Worm (Caenorhabditis elegans) whole organism, L3 larva: ENCODE data around the gene Y19D2B.1.

ENCODE experiments used
- R02D3.7 ChIP-seq: fragments of 150-350 bp; optimal IDR thresholded peaks from 2 replicates; lab custom pipeline; 2014; ENCODE audit warnings: missing biosample characterization, missing genetic modification characterization
- ZK546.5 ChIP-seq: sonication (generic microtip); optimal IDR thresholded peaks from 2 replicates; lab custom pipeline; 2017; ENCODE audit warnings: missing biosample characterization, missing genetic modification characterization
- aly-2 ChIP-seq: fragments of 150-350 bp; optimal IDR thresholded peaks from 2 replicates; lab custom pipeline; 2014; ENCODE audit warnings: missing biosample characterization, missing genetic modification characterization
- ama-1 ChIP-seq: fragments of 150-350 bp; optimal IDR thresholded peaks from 2 replicates; lab custom pipeline; 2018
- ceh-28 ChIP-seq: fragments of 150-350 bp; optimal IDR thresholded peaks from 2 replicates; lab custom pipeline; 2014; ENCODE audit warnings: missing biosample characterization, missing genetic modification reagents, missing genetic modification characterization
- ceh-9 ChIP-seq: sonication (generic microtip); optimal IDR thresholded peaks from 2 replicates; lab custom pipeline; 2018; ENCODE audit warnings: missing biosample characterization, missing genetic modification characterization
- egl-27 ChIP-seq: sonication (generic microtip); optimal IDR thresholded peaks from 4 replicates; lab custom pipeline; 2017; ENCODE audit warnings: missing biosample characterization, missing genetic modification reagents, missing genetic modification characterization
- egl-5 ChIP-seq: fragments of 150-350 bp; optimal IDR thresholded peaks from 2 replicates; lab custom pipeline; 2017; ENCODE audit warnings: missing biosample characterization, missing genetic modification reagents, missing genetic modification characterization, inconsistent platforms
- elt-1 ChIP-seq: fragments of 150-350 bp; optimal IDR thresholded peaks from 2 replicates; lab custom pipeline; 2014; ENCODE audit warnings: missing biosample characterization, missing genetic modification characterization
- elt-2 ChIP-seq: sonication (generic microtip); optimal IDR thresholded peaks from 2 replicates; lab custom pipeline; 2016; ENCODE audit warnings: missing genetic modification reagents, mild to moderate bottlenecking, missing genetic modification characterization, missing compliant biosample characterization
- eor-1 ChIP-seq, 2 experiments: fragments of 150-350 bp; optimal IDR thresholded peaks; 2 replicates each; lab custom pipeline; 2014 to 2018; ENCODE audit warnings: missing biosample characterization in 2 of 2, missing genetic modification characterization in 2 of 2
- fkh-10 ChIP-seq: sonication (generic microtip); optimal IDR thresholded peaks from 2 replicates; lab custom pipeline; 2017; ENCODE audit warnings: missing biosample characterization, missing genetic modification reagents, missing genetic modification characterization
- fkh-2 ChIP-seq: fragments of 150-350 bp; optimal IDR thresholded peaks from 2 replicates; lab custom pipeline; 2014; ENCODE audit warnings: missing biosample characterization, missing genetic modification reagents, missing genetic modification characterization
- fos-1 ChIP-seq: fragments of 150-350 bp; optimal IDR thresholded peaks from 2 replicates; lab custom pipeline; 2014; ENCODE audit warnings: missing biosample characterization, missing genetic modification characterization
- hmg-11 ChIP-seq: sonication (generic microtip); optimal IDR thresholded peaks from 2 replicates; lab custom pipeline; 2016; ENCODE audit warnings: missing genetic modification characterization, missing compliant biosample characterization
- lin-39 ChIP-seq: fragments of 150-350 bp; optimal IDR thresholded peaks from 2 replicates; lab custom pipeline; 2018; ENCODE audit warnings: missing biosample characterization, missing genetic modification reagents, missing genetic modification characterization
- mdl-1 ChIP-seq: fragments of 150-350 bp; optimal IDR thresholded peaks from 2 replicates; lab custom pipeline; 2014; ENCODE audit warnings: missing biosample characterization, missing genetic modification characterization
- mml-1 ChIP-seq: fragments of 150-350 bp; sonication (generic microtip); optimal IDR thresholded peaks from 3 replicates; lab custom pipeline; 2014; ENCODE audit warnings: missing biosample characterization, missing genetic modification characterization
- nfya-1 ChIP-seq: sonication (generic microtip); optimal IDR thresholded peaks from 2 replicates; lab custom pipeline; 2017; ENCODE audit warnings: missing genetic modification characterization, mild to moderate bottlenecking, missing compliant biosample characterization, antibody characterized with exemption, moderate library complexity; ENCODE audit not compliant: insufficient read depth
- nhr-11 ChIP-seq: fragments of 150-350 bp; optimal IDR thresholded peaks from 2 replicates; lab custom pipeline; 2014; ENCODE audit warnings: missing biosample characterization, missing genetic modification characterization
- nhr-12 ChIP-seq: fragments of 150-350 bp; optimal IDR thresholded peaks from 2 replicates; lab custom pipeline; 2014; ENCODE audit warnings: missing biosample characterization, missing genetic modification characterization
- nhr-237 ChIP-seq: fragments of 150-350 bp; optimal IDR thresholded peaks from 2 replicates; lab custom pipeline; 2014; ENCODE audit warnings: missing biosample characterization, missing genetic modification characterization
- nhr-25 ChIP-seq: sonication (generic microtip); optimal IDR thresholded peaks from 2 replicates; lab custom pipeline; 2017; ENCODE audit warnings: missing biosample characterization, missing genetic modification characterization
- nhr-67 ChIP-seq: fragments of 150-350 bp; optimal IDR thresholded peaks from 2 replicates; lab custom pipeline; 2014; ENCODE audit warnings: missing biosample characterization, missing genetic modification characterization
- nhr-76 ChIP-seq: fragments of 150-350 bp; sonication (generic microtip); optimal IDR thresholded peaks from 5 replicates; lab custom pipeline; 2014; ENCODE audit warnings: missing biosample characterization, missing genetic modification characterization
- nhr-77 ChIP-seq: fragments of 150-350 bp; optimal IDR thresholded peaks from 2 replicates; lab custom pipeline; 2014; ENCODE audit warnings: missing biosample characterization, missing genetic modification characterization
- pha-4 ChIP-seq: fragments of 150-350 bp; optimal IDR thresholded peaks from 2 replicates; lab custom pipeline; 2014; ENCODE audit warnings: missing biosample characterization, missing genetic modification reagents, missing genetic modification characterization
- pqm-1 ChIP-seq: fragments of 150-350 bp; optimal IDR thresholded peaks from 2 replicates; lab custom pipeline; 2017; ENCODE audit warnings: missing biosample characterization, missing genetic modification characterization, inconsistent platforms
- sea-2 ChIP-seq: fragments of 150-350 bp; sonication (generic microtip); optimal IDR thresholded peaks from 4 replicates; lab custom pipeline; 2014; ENCODE audit warnings: missing biosample characterization, missing genetic modification reagents, missing genetic modification characterization
- skn-1 ChIP-seq: fragments of 150-350 bp; optimal IDR thresholded peaks from 2 replicates; lab custom pipeline; 2014; ENCODE audit warnings: missing biosample characterization, missing genetic modification characterization
- snpc-4 ChIP-seq: fragments of 150-350 bp; optimal IDR thresholded peaks from 2 replicates; lab custom pipeline; 2014; ENCODE audit warnings: missing biosample characterization, missing genetic modification characterization
- tbx-2 ChIP-seq: sonication (generic microtip); optimal IDR thresholded peaks from 2 replicates; lab custom pipeline; 2016; ENCODE audit warnings: mild to moderate bottlenecking, missing genetic modification characterization, missing compliant biosample characterization
- unc-39 ChIP-seq: sonication (generic microtip); optimal IDR thresholded peaks from 4 replicates; lab custom pipeline; 2017; ENCODE audit warnings: missing biosample characterization, missing genetic modification characterization
- unc-62 ChIP-seq: fragments of 150-350 bp; sonication (generic microtip); optimal IDR thresholded peaks from 4 replicates; lab custom pipeline; 2014; ENCODE audit warnings: missing biosample characterization, missing genetic modification reagents, missing genetic modification characterization
- zag-1 ChIP-seq: fragments of 150-350 bp; optimal IDR thresholded peaks from 2 replicates; lab custom pipeline; 2014; ENCODE audit warnings: missing biosample characterization, missing genetic modification characterization
- ztf-11 ChIP-seq: fragments of 150-350 bp; optimal IDR thresholded peaks from 2 replicates; lab custom pipeline; 2014; ENCODE audit warnings: missing biosample characterization, missing genetic modification characterization
- ztf-4 ChIP-seq: fragments of 150-350 bp; optimal IDR thresholded peaks from 2 replicates; lab custom pipeline; 2014; ENCODE audit warnings: missing biosample characterization, missing genetic modification characterization

Gene Y19D2B.1

DNA sequence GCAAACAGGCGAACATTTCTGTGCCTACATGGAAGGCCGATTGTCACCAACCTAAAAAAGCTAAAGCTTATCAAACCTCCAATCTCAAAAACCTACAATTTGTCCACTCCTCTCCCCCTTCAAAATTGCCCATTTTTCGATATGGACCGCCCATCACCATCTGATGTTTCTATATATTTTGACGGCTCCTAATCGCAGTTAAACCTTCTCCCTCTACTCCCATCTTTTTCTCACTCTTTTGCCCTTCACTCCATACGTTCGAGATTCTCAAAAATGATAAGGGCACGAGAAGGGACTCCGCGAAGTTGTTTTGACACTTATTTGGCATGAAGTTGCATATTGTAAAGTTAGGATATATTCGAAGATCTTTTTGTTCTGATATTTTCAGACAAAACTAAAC, 36.4 kb upstream of the Y19D2B.1 start:
- TF ChIP-seq unc-62 (GFP tag; lab: Kevin White, UChicago) (peak; percentile 16), elt-1 (tag; lab: Kevin White, UChicago) (peak; percentile 90), mml-1 (tag; lab: Kevin White, UChicago) (no peak), elt-2 (no peak), lin-39 (peak; percentile 51), pha-4 (no peak)

DNA sequence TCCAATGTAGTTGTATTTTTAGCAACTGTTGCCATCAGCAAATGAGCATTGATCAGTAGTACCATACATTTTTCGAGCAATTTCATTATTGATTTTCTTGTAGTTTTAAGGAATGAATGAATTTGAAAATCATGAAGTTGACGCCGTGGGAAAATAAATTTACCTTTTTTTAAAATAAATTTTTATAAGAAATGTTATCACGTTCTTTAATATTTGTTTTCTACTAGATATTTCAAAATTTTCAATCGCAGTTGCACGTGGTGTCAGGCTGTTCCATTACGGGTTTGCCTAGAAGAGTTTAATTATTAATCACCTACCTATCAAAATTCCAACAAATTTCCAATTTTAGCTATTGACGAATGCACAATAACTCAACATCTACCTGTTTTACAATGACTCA, 34.0 kb upstream of the Y19D2B.1 start, which contains the start of gene R03D7.8:
R03D7.8 (minus strand) TSS at position 101 of the 400 bp plus-strand sequence.
- TF ChIP-seq nhr-12 (no peak), snpc-4 (no peak), ztf-4 (tag; lab: Kevin White, UChicago) (no peak), nhr-25 (tag; lab: Kevin White, UChicago) (no peak), mml-1 (tag; lab: Kevin White, UChicago) (no peak), egl-27 (tag; lab: Kevin White, UChicago) (no peak), ZK546.5 (no peak), nhr-67 (tag; lab: Kevin White, UChicago) (no peak), ceh-9 (tag; lab: Kevin White, UChicago) (no peak), aly-2 (tag; lab: Kevin White, UChicago) (no peak), R02D3.7 (tag; lab: Kevin White, UChicago) (no peak), ztf-11 (tag; lab: Kevin White, UChicago) (no peak), ceh-28 (tag; lab: Kevin White, UChicago) (no peak), pqm-1 (tag; lab: Kevin White, UChicago) (no peak), sea-2 (GFP tag; lab: Kevin White, UChicago) (no peak), nfya-1 (tag; lab: Kevin White, UChicago) (no peak), zag-1 (tag; lab: Kevin White, UChicago) (no peak), skn-1 (tag; lab: Kevin White, UChicago) (no peak), unc-62 (GFP tag; lab: Kevin White, UChicago) (no peak)
- TF ChIP-seq, all 47 proteins: peak for 0

DNA sequence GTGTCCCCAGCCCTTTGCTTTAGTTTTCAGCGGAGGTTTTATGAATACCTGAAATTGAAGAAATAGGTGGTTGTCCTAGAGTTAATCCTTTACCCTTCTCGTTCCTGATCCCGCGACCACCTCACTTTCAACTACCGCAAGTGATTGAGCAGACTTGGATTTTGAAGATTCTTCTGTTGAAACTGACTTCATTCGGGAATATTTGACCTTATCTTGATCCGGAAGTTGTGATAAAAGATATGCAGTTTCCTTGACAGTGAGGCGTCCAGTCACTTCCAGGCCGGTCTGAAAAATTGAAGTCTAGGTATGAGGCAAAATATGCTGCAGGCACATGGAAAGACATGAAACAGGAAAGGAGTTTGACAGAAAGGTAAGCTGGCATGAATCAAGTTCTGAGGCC, 32.3 kb upstream of the Y19D2B.1 start:
- TF ChIP-seq pqm-1 (tag; lab: Kevin White, UChicago) (no peak), ztf-4 (tag; lab: Kevin White, UChicago) (no peak), nhr-77 (tag; lab: Kevin White, UChicago) (no peak), ZK546.5 (no peak), hmg-11 (no peak), fos-1 (no peak), snpc-4 (no peak), zag-1 (tag; lab: Kevin White, UChicago) (no peak), ceh-9 (tag; lab: Kevin White, UChicago) (no peak), ceh-28 (tag; lab: Kevin White, UChicago) (no peak), egl-27 (tag; lab: Kevin White, UChicago) (no peak), ama-1 (lab: Kevin White, UChicago) (no peak), nhr-25 (tag; lab: Kevin White, UChicago) (no peak), eor-1 (tag; optimal IDR thresholded peaks at IDR 0.05; lab: Kevin White, UChicago) (no peak), nhr-237 (tag; lab: Kevin White, UChicago) (no peak)
- TF ChIP-seq, all 47 proteins: peak for 0

DNA sequence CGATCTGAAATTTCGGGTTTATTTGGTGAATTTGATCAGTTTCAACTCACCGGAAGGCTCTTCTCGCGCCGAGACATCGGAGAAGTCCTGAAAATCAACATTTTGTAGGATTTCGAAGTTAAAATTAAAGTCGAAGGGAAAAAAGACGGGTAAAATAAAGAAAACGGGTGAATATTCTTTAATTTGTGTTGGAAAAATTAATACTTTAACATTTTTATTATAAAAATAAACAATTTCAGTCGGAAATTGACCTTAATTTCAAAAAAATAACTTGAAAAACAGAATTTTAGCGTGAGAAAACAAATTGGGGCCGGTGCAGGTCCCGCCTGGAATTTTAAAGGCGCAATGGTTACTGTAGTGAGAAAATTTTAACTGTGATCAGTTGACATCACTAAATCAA, 30.3 kb upstream of the Y19D2B.1 start, which contains the start of gene nos-1:
nos-1 (minus strand) TSS at position 101 of the 400 bp plus-strand sequence.
- TF ChIP-seq fkh-10 = no peak
- no peak for TF ChIP-seq nhr-11
- TF ChIP-seq unc-39 (tag; lab: Kevin White, UChicago) = no peak
- TF ChIP-seq pqm-1 (tag; lab: Kevin White, UChicago) = no peak
- TF ChIP-seq fkh-2 (tag; lab: Kevin White, UChicago) = no peak
- TF ChIP-seq egl-5 (tag; lab: Kevin White, UChicago) = no peak
- TF ChIP-seq nhr-76 (tag; lab: Kevin White, UChicago) = no peak
- no peak for TF ChIP-seq ceh-28 (tag; lab: Kevin White, UChicago)
- TF ChIP-seq tbx-2 = no peak
- TF ChIP-seq snpc-4 = no peak
- no peak for TF ChIP-seq egl-27 (tag; lab: Kevin White, UChicago)
- TF ChIP-seq sea-2 (GFP tag; lab: Kevin White, UChicago) = no peak
- no peak for TF ChIP-seq ceh-9 (tag; lab: Kevin White, UChicago)
- TF ChIP-seq mdl-1 (tag; lab: Kevin White, UChicago) = no peak
